Fruit fly (Drosophila melanogaster) whole organism, embryonic: ENCODE measurements around the gene SP555.

ENCODE experiments used
- Ada2b ChIP-seq: fragments of 200-800 bp; sonication (Bioruptor generic); IDR thresholded peaks from 2 replicates; pipeline ENCODE4 v1.3.6; 2022; ENCODE audit warnings: missing biosample characterization, missing genetic modification characterization
- B-H1 ChIP-seq: fragments of 200-800 bp; sonication (Bioruptor generic); IDR thresholded peaks from 3 replicates; pipeline ENCODE4 v1.3.6; 2022; ENCODE audit warnings: missing biosample characterization, missing genetic modification characterization
- Bgb ChIP-seq: fragments of 200-800 bp; sonication (Bioruptor generic); IDR thresholded peaks from 2 replicates; pipeline ENCODE4 v1.3.6; 2022; ENCODE audit warnings: missing biosample characterization, missing genetic modification characterization; ENCODE audit not compliant: partially characterized antibody
- CG13296 ChIP-seq: fragments of 200-800 bp; sonication (Bioruptor generic); optimal IDR thresholded peaks from 3 replicates; lab custom pipeline; 2018; ENCODE audit warnings: missing biosample characterization, mild to moderate bottlenecking, missing genetic modification characterization
- CG13424 ChIP-seq: fragments of 200-800 bp; sonication (Bioruptor generic); optimal IDR thresholded peaks from 2 replicates; lab custom pipeline; 2019; ENCODE audit warnings: missing biosample characterization, mild to moderate bottlenecking, missing genetic modification characterization, moderate library complexity
- CG14860 ChIP-seq: fragments of 200-800 bp; sonication (Bioruptor generic); IDR thresholded peaks from 3 replicates; pipeline ENCODE4 v1.3.6; 2022; ENCODE audit warnings: missing biosample characterization, missing genetic modification characterization; ENCODE audit not compliant: partially characterized antibody
- CG16815 ChIP-seq: fragments of 200-800 bp; sonication (Bioruptor generic); optimal IDR thresholded peaks from 3 replicates; lab custom pipeline; 2017; ENCODE audit warnings: missing biosample characterization, mild to moderate bottlenecking, missing genetic modification characterization
- CG17186 ChIP-seq: fragments of 200-800 bp; sonication (Bioruptor generic); optimal IDR thresholded peaks from 3 replicates; lab custom pipeline; 2017; ENCODE audit warnings: missing biosample characterization, missing genetic modification reagents, missing genetic modification characterization
- CG17361 ChIP-seq: fragments of 200-800 bp; sonication (Bioruptor generic); IDR thresholded peaks from 3 replicates; pipeline ENCODE4 v1.3.6; 2022; ENCODE audit warnings: missing biosample characterization, missing genetic modification characterization
- CG17829 ChIP-seq: fragments of 200-800 bp; optimal IDR thresholded peaks from 2 replicates; lab custom pipeline; 2019; ENCODE audit warnings: missing biosample characterization, mild to moderate bottlenecking, missing genetic modification characterization, moderate library complexity
- CG34376 ChIP-seq: fragments of 200-800 bp; sonication (Bioruptor generic); optimal IDR thresholded peaks from 2 replicates; lab custom pipeline; 2018; ENCODE audit warnings: missing biosample characterization, mild to moderate bottlenecking, missing genetic modification characterization
- CG42726 ChIP-seq: fragments of 200-800 bp; sonication (Bioruptor generic); IDR thresholded peaks from 2 replicates; pipeline ENCODE4 v1.3.6; 2022; ENCODE audit warnings: missing biosample characterization, missing genetic modification characterization; ENCODE audit not compliant: partially characterized antibody
- CG43689 ChIP-seq: fragments of 200-800 bp; sonication (Bioruptor generic); IDR thresholded peaks from 2 replicates; pipeline ENCODE4 v1.3.6; 2022; ENCODE audit warnings: missing biosample characterization, missing genetic modification characterization
- CG5953 ChIP-seq: fragments of 200-800 bp; sonication (Bioruptor generic); IDR thresholded peaks from 2 replicates; pipeline ENCODE4 v1.3.6; 2022; ENCODE audit warnings: missing biosample characterization, missing genetic modification characterization
- CG6254 ChIP-seq: fragments of 200-800 bp; sonication (Bioruptor generic); optimal IDR thresholded peaks from 3 replicates; lab custom pipeline; 2017; ENCODE audit warnings: mild to moderate bottlenecking, missing biosample characterization, missing genetic modification reagents, missing genetic modification characterization
- CG7745 ChIP-seq: fragments of 200-800 bp; sonication (Bioruptor generic); optimal IDR thresholded peaks from 2 replicates; lab custom pipeline; 2018; ENCODE audit warnings: missing biosample characterization, mild to moderate bottlenecking, missing genetic modification characterization, moderate library complexity
- D ChIP-seq, 2 experiments: fragments of 200-800 bp in 1 of 2; fragments of >200 bp in 1 of 2; sonication (Bioruptor generic) in 1 of 2; optimal IDR thresholded peaks; 2 replicates in 1 of 2; 3 replicates in 1 of 2; lab custom pipeline; 2017; ENCODE audit warnings: mild to moderate bottlenecking in 1 of 2, missing biosample characterization in 1 of 2, missing genetic modification characterization in 1 of 2, missing genetic modification reagents in 1 of 2
- Fer2 ChIP-seq: fragments of 200-800 bp; sonication (Bioruptor generic); optimal IDR thresholded peaks from 2 replicates; lab custom pipeline; 2018; ENCODE audit warnings: missing biosample characterization, mild to moderate bottlenecking, missing genetic modification characterization, moderate library complexity
- HHEX ChIP-seq: fragments of 200-800 bp; sonication (Bioruptor generic); optimal IDR thresholded peaks from 3 replicates; lab custom pipeline; 2017; ENCODE audit warnings: missing biosample characterization, mild to moderate bottlenecking, missing genetic modification characterization, missing genetic modification reagents
- Hey ChIP-seq: fragments of 200-800 bp; sonication (Bioruptor generic); optimal IDR thresholded peaks from 3 replicates; lab custom pipeline; 2018; ENCODE audit warnings: missing biosample characterization, mild to moderate bottlenecking, missing genetic modification characterization
- Hmx ChIP-seq: fragments of 200-800 bp; sonication (Bioruptor generic); optimal IDR thresholded peaks from 2 replicates; lab custom pipeline; 2016; ENCODE audit warnings: missing biosample characterization, missing genetic modification characterization
- Lhr ChIP-seq: fragments of 200-800 bp; sonication (Bioruptor generic); optimal IDR thresholded peaks from 3 replicates; lab custom pipeline; 2017; ENCODE audit warnings: mild to moderate bottlenecking, missing biosample characterization, missing genetic modification reagents, missing genetic modification characterization
- Lim3 ChIP-seq: fragments of 200-800 bp; sonication (Bioruptor generic); IDR thresholded peaks from 2 replicates; pipeline ENCODE4 v1.3.6; 2022; ENCODE audit warnings: missing biosample characterization, missing genetic modification characterization
- Pdp1 ChIP-seq, 2 experiments: fragments of 200-800 bp; sonication (Bioruptor generic); optimal IDR thresholded peaks; 3 replicates each; lab custom pipeline; 2016; ENCODE audit warnings: missing biosample characterization in 2 of 2, missing genetic modification characterization in 2 of 2, mild to moderate bottlenecking in 1 of 2, moderate library complexity in 1 of 2
- Poxn ChIP-seq: fragments of 200-800 bp; sonication (Bioruptor generic); IDR thresholded peaks from 2 replicates; pipeline ENCODE4 v1.3.6; 2022; ENCODE audit warnings: missing biosample characterization, missing genetic modification characterization
- Rx ChIP-seq: fragments of 200-800 bp; sonication (Bioruptor generic); IDR thresholded peaks from 2 replicates; pipeline ENCODE4 v1.3.6; 2022; ENCODE audit warnings: missing biosample characterization, missing genetic modification characterization
- amos ChIP-seq: fragments of 200-800 bp; sonication (Bioruptor generic); IDR thresholded peaks from 2 replicates; pipeline ENCODE4 v1.3.6; 2022; ENCODE audit warnings: missing biosample characterization, missing genetic modification characterization; ENCODE audit not compliant: partially characterized antibody
- az2 ChIP-seq: fragments of 200-800 bp; sonication (Bioruptor generic); optimal IDR thresholded peaks from 3 replicates; lab custom pipeline; 2016; ENCODE audit warnings: missing biosample characterization, missing genetic modification characterization
- cg ChIP-seq: fragments of 200-800 bp; sonication (Bioruptor generic); optimal IDR thresholded peaks from 3 replicates; lab custom pipeline; 2019; ENCODE audit warnings: missing biosample characterization, mild to moderate bottlenecking, missing genetic modification characterization, moderate library complexity
- corto ChIP-seq: fragments of 200-800 bp; sonication (Bioruptor generic); optimal IDR thresholded peaks from 2 replicates; lab custom pipeline; 2016; ENCODE audit warnings: missing biosample characterization, mild to moderate bottlenecking, missing genetic modification characterization, moderate library complexity
- da ChIP-seq: fragments of 200-800 bp; sonication (Bioruptor generic); optimal IDR thresholded peaks from 2 replicates; lab custom pipeline; 2016; ENCODE audit warnings: missing biosample characterization, missing genetic modification characterization
- dm ChIP-seq: fragments of 200-800 bp; sonication (Bioruptor generic); optimal IDR thresholded peaks from 3 replicates; lab custom pipeline; 2016; ENCODE audit warnings: missing biosample characterization, missing genetic modification characterization
- esg ChIP-seq: fragments of 200-800 bp; sonication (Bioruptor generic); conservative IDR thresholded peaks from 2 replicates; pipeline ENCODE4 v1.3.6; 2022; ENCODE audit warnings: missing biosample characterization, missing genetic modification characterization
- exex ChIP-seq: fragments of 200-800 bp; sonication (Bioruptor generic); optimal IDR thresholded peaks from 4 replicates; lab custom pipeline; 2018; ENCODE audit warnings: missing biosample characterization, mild to moderate bottlenecking, missing genetic modification characterization, moderate library complexity
- gfzf ChIP-seq: fragments of 200-800 bp; sonication (Bioruptor generic); optimal IDR thresholded peaks from 2 replicates; lab custom pipeline; 2016; ENCODE audit warnings: missing biosample characterization, mild to moderate bottlenecking, missing genetic modification characterization, moderate library complexity
- grau ChIP-seq: fragments of 200-800 bp; optimal IDR thresholded peaks from 3 replicates; lab custom pipeline; 2019; ENCODE audit warnings: missing biosample characterization, mild to moderate bottlenecking, missing genetic modification characterization, moderate library complexity
- gsb-n ChIP-seq: fragments of 200-800 bp; sonication (Bioruptor generic); optimal IDR thresholded peaks from 3 replicates; lab custom pipeline; 2018; ENCODE audit warnings: missing biosample characterization, mild to moderate bottlenecking, missing genetic modification characterization
- klu ChIP-seq: fragments of 200-800 bp; sonication (Bioruptor generic); IDR thresholded peaks from 2 replicates; pipeline ENCODE4 v1.3.6; 2022; ENCODE audit warnings: missing biosample characterization, missing genetic modification characterization
- lov ChIP-seq, 2 experiments: fragments of 200-800 bp in 1 of 2; fragments of >200 bp in 1 of 2; sonication (Bioruptor generic) in 1 of 2; IDR thresholded peaks in 1 of 2; optimal IDR thresholded peaks in 1 of 2; 2 replicates in 1 of 2; 3 replicates in 1 of 2; pipeline versions ENCODE4 v1.3.6 to Lab custom; 2017 to 2022; ENCODE audit warnings: missing biosample characterization in 1 of 2, missing genetic modification characterization in 1 of 2
- nau ChIP-seq: fragments of 200-800 bp; sonication (Bioruptor generic); optimal IDR thresholded peaks from 3 replicates; lab custom pipeline; 2017; ENCODE audit warnings: missing biosample characterization, mild to moderate bottlenecking, missing genetic modification characterization, missing genetic modification reagents
- otp ChIP-seq: fragments of 200-800 bp; sonication (Bioruptor generic); IDR thresholded peaks from 3 replicates; pipeline ENCODE4, ENCODE4 v1.3.6; 2022; ENCODE audit warnings: missing biosample characterization, missing genetic modification characterization
- pfk ChIP-seq: fragments of 200-800 bp; sonication (Bioruptor generic); optimal IDR thresholded peaks from 2 replicates; lab custom pipeline; 2018; ENCODE audit warnings: missing biosample characterization, mild to moderate bottlenecking, missing genetic modification characterization, moderate library complexity
- sens ChIP-seq: fragments of 200-800 bp; sonication (Bioruptor generic); peaks from one replicate; lab custom pipeline; 2016; ENCODE audit warnings: missing biosample characterization, missing genetic modification characterization
- seq ChIP-seq: fragments of 200-800 bp; sonication (Bioruptor generic); IDR thresholded peaks from 2 replicates; pipeline ENCODE4 v1.3.6; 2022; ENCODE audit warnings: missing biosample characterization, missing genetic modification characterization
- sima ChIP-seq: fragments of 200-800 bp; sonication (Bioruptor generic); optimal IDR thresholded peaks from 2 replicates; lab custom pipeline; 2016; ENCODE audit warnings: missing biosample characterization, missing genetic modification characterization
- sob ChIP-seq: fragments of 200-800 bp; sonication (Bioruptor generic); IDR thresholded peaks from 2 replicates; pipeline ENCODE4 v1.3.6; 2022; ENCODE audit warnings: missing biosample characterization, missing genetic modification characterization
- zfh1 ChIP-seq: fragments of 200-800 bp; sonication (Bioruptor generic); IDR thresholded peaks from 3 replicates; pipeline ENCODE4 v1.3.6; 2022; ENCODE audit warnings: missing biosample characterization, missing genetic modification characterization

The SP555 gene

DNA sequence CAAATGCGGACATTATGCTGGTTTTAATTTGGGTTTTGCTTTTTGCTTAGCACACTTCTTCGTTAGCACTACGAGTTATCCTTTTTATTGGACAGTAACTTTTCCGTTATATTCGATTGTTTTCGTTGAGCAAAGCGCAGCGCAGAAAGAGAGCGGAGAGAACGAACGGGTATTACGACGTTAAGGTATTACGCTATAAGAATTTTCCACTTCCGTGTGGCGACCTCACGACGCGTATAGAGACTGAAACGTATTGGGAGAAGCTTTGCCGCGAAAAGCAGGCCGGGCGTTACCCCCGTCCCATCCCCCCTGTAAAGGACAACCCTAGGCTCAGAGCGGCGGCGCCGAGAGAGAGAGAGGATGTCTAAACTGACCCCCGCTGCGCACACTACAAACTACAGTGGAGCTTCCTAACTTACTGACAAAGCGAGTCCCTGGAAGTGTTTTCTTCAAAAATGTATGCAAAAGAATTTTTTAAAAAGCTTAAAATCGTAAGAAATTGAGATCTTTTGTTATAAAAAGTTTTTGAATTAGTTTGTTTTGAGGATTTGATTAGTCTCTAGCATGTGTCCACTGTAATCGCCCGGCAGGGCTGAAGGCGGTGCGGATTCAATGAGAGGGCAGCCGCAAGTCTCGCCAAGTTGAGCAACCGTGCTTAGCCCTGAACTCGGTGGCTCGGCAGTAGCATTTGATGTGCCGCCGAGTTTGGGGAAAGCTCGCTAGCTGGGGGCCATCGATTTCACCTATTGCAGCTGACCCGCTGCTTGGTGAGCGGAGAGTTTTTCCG is 32.6 kb upstream of the SP555 start (continued):
- TF ChIP-seq Poxn (GFP tag; lab: Robert Waterston, UW) (peak; percentile 85), corto (GFP tag; lab: Kevin White, UChicago) (peak; percentile 43), Rx (GFP tag; lab: Robert Waterston, UW) (peak; percentile 91), CG43689 (GFP tag; lab: Robert Waterston, UW) (peak; percentile 88), CG17186 (GFP tag; lab: Kevin White, UChicago) (peak; percentile 24), grau (tag; lab: Kevin White, UChicago) (peak; percentile 99), exex (tag; lab: Kevin White, UChicago) (peak; percentile 88), Ada2b (GFP tag; lab: Robert Waterston, UW) (peak; percentile 98), nau (GFP tag; lab: Kevin White, UChicago) (peak; percentile 89), HHEX (GFP tag; lab: Kevin White, UChicago) (peak; percentile 94), sens (GFP tag; lab: Kevin White, UChicago) (peak; percentile 99), CG34376 (GFP tag; lab: Kevin White, UChicago) (peak; percentile 97), CG17361 (GFP tag; lab: Robert Waterston, UW) (peak; percentile 92), Hmx (GFP tag; lab: Kevin White, UChicago) (peak; percentile 74), klu (GFP tag; lab: Robert Waterston, UW) (peak; percentile 92), CG16815 (GFP tag; lab: Kevin White, UChicago) (peak; percentile 93), CG13424 (tag; lab: Kevin White, UChicago) (peak; percentile 95), gsb-n (tag; lab: Kevin White, UChicago) (peak; percentile 88), CG7745 (tag; lab: Kevin White, UChicago) (no peak), CG17829 (peak; percentile 91), az2 (GFP tag; lab: Kevin White, UChicago) (peak; percentile 94), dm (GFP tag; lab: Kevin White, UChicago) (peak; percentile 84), da (GFP tag; lab: Kevin White, UChicago) (peak; percentile 78), Hey (tag; lab: Kevin White, UChicago) (peak; percentile 80), CG5953 (GFP tag; lab: Robert Waterston, UW) (peak; percentile 95), zfh1 (GFP tag; lab: Robert Waterston, UW) (peak; percentile 95), esg (peak; percentile 96), otp (GFP tag; lab: Robert Waterston, UW) (peak; percentile 93), sob (GFP tag; lab: Robert Waterston, UW) (peak; percentile 98), CG6254 (GFP tag; lab: Kevin White, UChicago) (peak; percentile 83), Lhr (peak; percentile 67), Lim3 (GFP tag; lab: Robert Waterston, UW) (peak; percentile 84), Pdp1 (GFP tag; optimal IDR thresholded peaks at IDR 0.05; lab: Kevin White, UChicago) (peak; percentile 94 to 96), D (optimal IDR thresholded peaks at IDR 0.05; lab: Kevin White, UChicago) (no peak), D (GFP tag; optimal IDR thresholded peaks at IDR 0.05; lab: Kevin White, UChicago) (peak; percentile 87), Fer2 (tag; lab: Kevin White, UChicago) (peak; percentile 93), lov (optimal IDR thresholded peaks at IDR 0.05; lab: Kevin White, UChicago) (no peak), lov (GFP tag; IDR thresholded peaks at IDR 0.05; lab: Robert Waterston, UW) (peak; percentile 91), pfk (GFP tag; lab: Kevin White, UChicago) (peak; percentile 50), CG14860 (GFP tag; lab: Robert Waterston, UW) (no peak), Bgb (GFP tag; lab: Robert Waterston, UW) (no peak), cg (GFP tag; lab: Kevin White, UChicago) (no peak), B-H1 (GFP tag; lab: Robert Waterston, UW) (peak; percentile 90), sima (GFP tag; lab: Kevin White, UChicago) (peak; percentile 87), seq (peak; percentile 96), gfzf (GFP tag; lab: Kevin White, UChicago) (peak; percentile 11), amos (GFP tag; lab: Robert Waterston, UW) (no peak), CG42726 (GFP tag; lab: Robert Waterston, UW) (no peak), CG13296 (GFP tag; lab: Kevin White, UChicago) (peak; percentile 96)
